Worm (Caenorhabditis elegans) whole organism, young adult: ENCODE data around the gene W02D7.6.

ENCODE experiments used
- B0035.1 ChIP-seq: sonication (generic microtip); optimal IDR thresholded peaks from 2 replicates; lab custom pipeline; 2016; ENCODE audit warnings: missing genetic modification characterization, mild to moderate bottlenecking, missing compliant biosample characterization, missing genotype, missing genetic modification reagents
- B0261.1 ChIP-seq: sonication (generic microtip); optimal IDR thresholded peaks from 2 replicates; lab custom pipeline; 2016; ENCODE audit warnings: mild to moderate bottlenecking, missing genetic modification characterization, moderate library complexity, missing compliant biosample characterization
- B0336.3 ChIP-seq: fragments of 200-800 bp; sonication (Bioruptor generic); IDR thresholded peaks from 2 replicates; pipeline ENCODE4 v1.3.6; 2022; ENCODE audit warnings: missing genetic modification characterization, missing compliant biosample characterization
- C17E4.6 ChIP-seq: fragments of 200-800 bp; sonication (Bioruptor generic); IDR thresholded peaks from 2 replicates; pipeline ENCODE4 v1.3.6; 2022; ENCODE audit warnings: missing genetic modification reagents, missing genetic modification characterization, missing compliant biosample characterization
- F33H1.4 ChIP-seq: fragments of 200-800 bp; sonication (Bioruptor generic); IDR thresholded peaks from 2 replicates; pipeline ENCODE4 v1.3.6; 2022; ENCODE audit warnings: missing genetic modification reagents, missing genetic modification characterization, missing compliant biosample characterization
- F52B5.7 ChIP-seq: sonication (generic microtip); optimal IDR thresholded peaks from 2 replicates; lab custom pipeline; 2016; ENCODE audit warnings: mild to moderate bottlenecking, missing genetic modification characterization, missing compliant biosample characterization
- F57C9.4 ChIP-seq: sonication (generic microtip); optimal IDR thresholded peaks from 2 replicates; lab custom pipeline; 2017; ENCODE audit warnings: mild to moderate bottlenecking, missing genetic modification characterization, missing compliant biosample characterization
- Y53G8AR.9 ChIP-seq: fragments of 200-800 bp; sonication (Bioruptor generic); conservative IDR thresholded peaks from 2 replicates; pipeline ENCODE4 v1.3.6; 2022; ENCODE audit warnings: missing genetic modification reagents, missing genetic modification characterization, missing compliant biosample characterization
- Y56A3A.18 ChIP-seq: fragments of 200-800 bp; sonication (Bioruptor generic); IDR thresholded peaks from 2 replicates; pipeline ENCODE4 v1.3.6; 2022; ENCODE audit warnings: missing genetic modification reagents, missing genetic modification characterization, missing compliant biosample characterization
- Y95B8A.8 ChIP-seq: fragments of 200-800 bp; sonication (Bioruptor generic); IDR thresholded peaks from 2 replicates; pipeline ENCODE4 v1.3.6; 2022; ENCODE audit warnings: missing genetic modification reagents, missing genetic modification characterization, missing compliant biosample characterization
- akir-1 ChIP-seq: fragments of 200-800 bp; sonication (Bioruptor generic); optimal IDR thresholded peaks from 2 replicates; lab custom pipeline; 2018; ENCODE audit warnings: mild to moderate bottlenecking, missing genetic modification characterization, moderate library complexity, missing compliant biosample characterization
- attf-5 ChIP-seq: fragments of 200-800 bp; sonication (Bioruptor generic); optimal IDR thresholded peaks from 2 replicates; lab custom pipeline; 2018; ENCODE audit warnings: mild to moderate bottlenecking, missing genetic modification characterization, missing compliant biosample characterization
- attf-6 ChIP-seq: fragments of 200-800 bp; sonication (Bioruptor generic); IDR thresholded peaks from 2 replicates; pipeline ENCODE4 v1.3.6; 2022; ENCODE audit warnings: missing genetic modification reagents, missing genetic modification characterization, missing compliant biosample characterization
- ccch-3 ChIP-seq: fragments of 200-800 bp; sonication (Bioruptor generic); optimal IDR thresholded peaks from 2 replicates; lab custom pipeline; 2018; ENCODE audit warnings: mild to moderate bottlenecking, missing genetic modification characterization, missing compliant biosample characterization
- cebp-1 ChIP-seq, 2 experiments: fragments of 200-800 bp in 1 of 2; sonication (Bioruptor generic) in 1 of 2; sonication (generic microtip) in 1 of 2; IDR thresholded peaks in 1 of 2; optimal IDR thresholded peaks in 1 of 2; 2 replicates each; pipeline versions ENCODE4 v1.3.6 to Lab custom; 2017 to 2022; ENCODE audit warnings: missing compliant biosample characterization in 2 of 2, missing genetic modification characterization in 2 of 2, mild to moderate bottlenecking in 1 of 2, missing genetic modification reagents in 1 of 2, moderate library complexity in 1 of 2
- ceh-100 ChIP-seq: fragments of 200-800 bp; sonication (Bioruptor generic); IDR thresholded peaks from 2 replicates; pipeline ENCODE4 v1.3.6; 2022; ENCODE audit warnings: missing genetic modification reagents, missing genetic modification characterization, missing compliant biosample characterization
- ceh-27 ChIP-seq: fragments of 200-800 bp; sonication (Bioruptor generic); optimal IDR thresholded peaks from 2 replicates; lab custom pipeline; 2018; ENCODE audit warnings: mild to moderate bottlenecking, missing genetic modification characterization, moderate library complexity, missing compliant biosample characterization
- ceh-40 ChIP-seq: fragments of 200-800 bp; sonication (Bioruptor generic); IDR thresholded peaks from 2 replicates; pipeline ENCODE4 v1.3.6; 2022; ENCODE audit warnings: missing genetic modification characterization, missing compliant biosample characterization
- ceh-91 ChIP-seq: fragments of 200-800 bp; sonication (Bioruptor generic); IDR thresholded peaks from 2 replicates; pipeline ENCODE4 v1.3.6; 2022; ENCODE audit warnings: missing genetic modification reagents, missing genetic modification characterization, missing compliant biosample characterization
- egl-44 ChIP-seq: fragments of 200-800 bp; sonication (Bioruptor generic); IDR thresholded peaks from 2 replicates; pipeline ENCODE4 v1.3.6; 2022; ENCODE audit warnings: missing genetic modification reagents, missing genetic modification characterization, missing compliant biosample characterization
- ekl-4 ChIP-seq: fragments of 200-800 bp; sonication (Bioruptor generic); IDR thresholded peaks from 2 replicates; pipeline ENCODE4 v1.3.6; 2022; ENCODE audit warnings: missing genetic modification reagents, missing genetic modification characterization, missing compliant biosample characterization
- fkh-3 ChIP-seq: sonication (generic microtip); optimal IDR thresholded peaks from 2 replicates; lab custom pipeline; 2016; ENCODE audit warnings: mild to moderate bottlenecking, missing genetic modification characterization, missing compliant biosample characterization
- hlh-26 ChIP-seq: fragments of 200-800 bp; sonication (Bioruptor generic); conservative IDR thresholded peaks from 2 replicates; pipeline ENCODE4 v1.3.6; 2022; ENCODE audit warnings: missing genetic modification reagents, missing genetic modification characterization, missing compliant biosample characterization
- hrde-1 ChIP-seq: sonication (generic microtip); optimal IDR thresholded peaks from 2 replicates; lab custom pipeline; 2016; ENCODE audit warnings: missing genetic modification characterization, mild to moderate bottlenecking, missing compliant biosample characterization, moderate library complexity, missing genotype, missing genetic modification reagents, borderline replicate concordance
- hsf-1 ChIP-seq: fragments of 200-800 bp; sonication (Bioruptor generic); IDR thresholded peaks from 2 replicates; pipeline ENCODE4 v1.3.6; 2022; ENCODE audit warnings: missing genetic modification reagents, missing genetic modification characterization, missing compliant biosample characterization
- lin-54 ChIP-seq: fragments of 200-800 bp; sonication (Bioruptor generic); optimal IDR thresholded peaks from 2 replicates; lab custom pipeline; 2018; ENCODE audit warnings: mild to moderate bottlenecking, missing genetic modification characterization, missing compliant biosample characterization
- lsl-1 ChIP-seq: fragments of 200-800 bp; sonication (Bioruptor generic); optimal IDR thresholded peaks from 2 replicates; lab custom pipeline; 2018; ENCODE audit warnings: mild to moderate bottlenecking, missing genetic modification characterization, moderate library complexity, missing compliant biosample characterization
- lsy-27 ChIP-seq: sonication (generic microtip); optimal IDR thresholded peaks from 2 replicates; lab custom pipeline; 2017; ENCODE audit warnings: missing genetic modification characterization, mild to moderate bottlenecking, missing compliant biosample characterization, antibody characterized with exemption, missing genotype, borderline replicate concordance; ENCODE audit not compliant: insufficient read depth
- madf-3 ChIP-seq: fragments of 200-800 bp; sonication (Bioruptor generic); IDR thresholded peaks from 2 replicates; pipeline ENCODE4 v1.3.6; 2022; ENCODE audit warnings: missing genetic modification reagents, missing genetic modification characterization, missing compliant biosample characterization
- madf-6 ChIP-seq: fragments of 200-800 bp; sonication (Bioruptor generic); IDR thresholded peaks from 2 replicates; pipeline ENCODE4 v1.3.6; 2022; ENCODE audit warnings: missing genetic modification reagents, missing genetic modification characterization, missing compliant biosample characterization
- mel-28 ChIP-seq: sonication (generic microtip); optimal IDR thresholded peaks from 2 replicates; lab custom pipeline; 2016; ENCODE audit warnings: borderline replicate concordance, mild to moderate bottlenecking, missing genetic modification characterization, missing compliant biosample characterization
- mxl-1 ChIP-seq: sonication (generic microtip); optimal IDR thresholded peaks from 2 replicates; lab custom pipeline; 2016; ENCODE audit warnings: missing genetic modification characterization, missing compliant biosample characterization
- nfya-1 ChIP-seq: sonication (generic microtip); optimal IDR thresholded peaks from 2 replicates; lab custom pipeline; 2017; ENCODE audit warnings: antibody characterized with exemption, missing compliant biosample characterization, missing genetic modification characterization, borderline replicate concordance; ENCODE audit not compliant: insufficient read depth
- nhr-120 ChIP-seq: fragments of 200-800 bp; sonication (Bioruptor generic); IDR thresholded peaks from 2 replicates; pipeline ENCODE4 v1.3.6; 2022; ENCODE audit warnings: missing genetic modification characterization, missing compliant biosample characterization
- nhr-179 ChIP-seq: sonication (generic microtip); optimal IDR thresholded peaks from 2 replicates; lab custom pipeline; 2016; ENCODE audit warnings: mild to moderate bottlenecking, missing genetic modification characterization, missing compliant biosample characterization
- nhr-27 ChIP-seq: fragments of 200-800 bp; sonication (Bioruptor generic); optimal IDR thresholded peaks from 2 replicates; lab custom pipeline; 2018; ENCODE audit warnings: mild to moderate bottlenecking, missing genetic modification characterization, moderate library complexity, missing compliant biosample characterization
- nhr-80 ChIP-seq: sonication (generic microtip); optimal IDR thresholded peaks from 2 replicates; lab custom pipeline; 2016; ENCODE audit warnings: missing genetic modification characterization, missing compliant biosample characterization
- nhr-90 ChIP-seq: sonication (generic microtip); optimal IDR thresholded peaks from 2 replicates; lab custom pipeline; 2016; ENCODE audit warnings: missing genotype, mild to moderate bottlenecking, missing genetic modification characterization, missing compliant biosample characterization
- pbrm-1 ChIP-seq: fragments of 200-800 bp; sonication (Bioruptor generic); IDR thresholded peaks from 2 replicates; pipeline ENCODE4 v1.3.6; 2022; ENCODE audit warnings: missing genetic modification reagents, missing genetic modification characterization, missing compliant biosample characterization
- repo-1 ChIP-seq: sonication (generic microtip); optimal IDR thresholded peaks from 2 replicates; lab custom pipeline; 2017; ENCODE audit warnings: mild to moderate bottlenecking, missing genetic modification characterization, missing compliant biosample characterization
- rpc-1 ChIP-seq, 2 experiments: fragments of 150-350 bp in 1 of 2; sonication (generic microtip) in 1 of 2; optimal IDR thresholded peaks; 2 replicates each; lab custom pipeline; 2014 to 2018; ENCODE audit warnings: missing biosample characterization in 1 of 2, missing genetic modification characterization in 1 of 2, missing genetic modification reagents in 1 of 2, missing genotype in 1 of 2
- sea-2 ChIP-seq: fragments of 200-800 bp; sonication (Bioruptor generic); IDR thresholded peaks from 2 replicates; pipeline ENCODE4 v1.3.6; 2022; ENCODE audit warnings: missing genetic modification characterization, missing compliant biosample characterization
- snpc-3.4 ChIP-seq: sonication (generic microtip); optimal IDR thresholded peaks from 2 replicates; lab custom pipeline; 2017; ENCODE audit warnings: missing genetic modification characterization, mild to moderate bottlenecking, missing compliant biosample characterization, antibody characterized with exemption, moderate library complexity, missing genotype, missing genetic modification reagents
- sptf-2 ChIP-seq: fragments of 200-800 bp; sonication (Bioruptor generic); optimal IDR thresholded peaks from 2 replicates; lab custom pipeline; 2018; ENCODE audit warnings: mild to moderate bottlenecking, missing genetic modification characterization, missing compliant biosample characterization
- tlf-1 ChIP-seq: fragments of 200-800 bp; sonication (Bioruptor generic); optimal IDR thresholded peaks from 2 replicates; lab custom pipeline; 2018; ENCODE audit warnings: mild to moderate bottlenecking, missing genetic modification characterization, missing compliant biosample characterization
- ztf-26 ChIP-seq: sonication (generic microtip); optimal IDR thresholded peaks from 2 replicates; lab custom pipeline; 2017; ENCODE audit warnings: missing genetic modification characterization, missing compliant biosample characterization

Gene W02D7.6

ce11 chrV:8300935-8301535, at the start of gene W02D7.6 (continued):
- TF ChIP-seq nhr-120 = no peak
- no peak for TF ChIP-seq hrde-1
- no peak for TF ChIP-seq ceh-91 (GFP tag; lab: Robert Waterston, UW)
- TF ChIP-seq B0336.3 (GFP tag; lab: Robert Waterston, UW) = peak; percentile 77
- TF ChIP-seq ekl-4 (GFP tag; lab: Robert Waterston, UW) = 0 out of 2 replicates have a peak, but pooled peaks have one; percentile 19
- 0 out of 2 replicates have a peak, but pooled peaks have one; percentile 12 for TF ChIP-seq Y95B8A.8 (GFP tag; lab: Robert Waterston, UW)
- no peak for TF ChIP-seq sea-2 (GFP tag; lab: Robert Waterston, UW)
- TF ChIP-seq lsl-1 = peak; percentile 27
- TF ChIP-seq nhr-80 (tag; lab: Kevin White, UChicago) = peak; percentile 8
- peak; percentile 57; the same call in 1 of the 2 replicates for TF ChIP-seq hsf-1 (GFP tag; lab: Robert Waterston, UW)
- no peak for TF ChIP-seq F33H1.4 (GFP tag; lab: Robert Waterston, UW)
- no peak for TF ChIP-seq cebp-1 (GFP tag; IDR thresholded peaks at IDR 0.05; lab: Robert Waterston, UW)
- TF ChIP-seq cebp-1 (tag; optimal IDR thresholded peaks at IDR 0.05; lab: Kevin White, UChicago) = no peak
- TF ChIP-seq ztf-26 (tag; lab: Kevin White, UChicago) = no peak
- no peak for TF ChIP-seq ceh-27
- TF ChIP-seq rpc-1 (optimal IDR thresholded peaks at IDR 0.05; lab: Kevin White, UChicago) = no peak
- TF ChIP-seq rpc-1 (tag; optimal IDR thresholded peaks at IDR 0.05; lab: Kevin White, UChicago) = no peak
- TF ChIP-seq hlh-26 (GFP tag; lab: Robert Waterston, UW) = no peak
- no peak for TF ChIP-seq ccch-3 (GFP tag; lab: Kevin White, UChicago)
- peak; percentile 24 for TF ChIP-seq mxl-1 (tag; lab: Kevin White, UChicago)
- no peak for TF ChIP-seq repo-1
- no peak for TF ChIP-seq nhr-27
- TF ChIP-seq F57C9.4 = no peak
- peak; percentile 67; the same call in 1 of the 2 replicates for TF ChIP-seq madf-3 (GFP tag; lab: Robert Waterston, UW)
- no peak for TF ChIP-seq nhr-90 (tag; lab: Kevin White, UChicago)
- TF ChIP-seq attf-5 (GFP tag; lab: Kevin White, UChicago) = peak; percentile 7
- TF ChIP-seq lsy-27 (tag; lab: Kevin White, UChicago) = no peak
- no peak for TF ChIP-seq nfya-1 (tag; lab: Kevin White, UChicago)
- TF ChIP-seq egl-44 (GFP tag; lab: Robert Waterston, UW) = no peak
- TF ChIP-seq mel-28 (tag; lab: Kevin White, UChicago) = no peak
- no peak for TF ChIP-seq tlf-1 (GFP tag; lab: Kevin White, UChicago)
- TF ChIP-seq sptf-2 = no peak
- 0 out of 2 replicates have a peak, but pooled peaks have one; percentile 39 for TF ChIP-seq ceh-40 (GFP tag; lab: Robert Waterston, UW)
- no peak for TF ChIP-seq F52B5.7 (tag; lab: Kevin White, UChicago)
- TF ChIP-seq fkh-3 (tag; lab: Kevin White, UChicago) = no peak
- TF ChIP-seq lin-54 (GFP tag; lab: Kevin White, UChicago) = peak; percentile 39
- no peak for TF ChIP-seq Y53G8AR.9
- TF ChIP-seq snpc-3.4 = no peak
- TF ChIP-seq B0261.1 = no peak
- no peak for TF ChIP-seq C17E4.6 (GFP tag; lab: Robert Waterston, UW)
- no peak for TF ChIP-seq B0035.1 (tag; lab: Kevin White, UChicago)
- TF ChIP-seq madf-6 (GFP tag; lab: Robert Waterston, UW) = peak; percentile 51
- TF ChIP-seq ceh-100 = no peak
- no peak for TF ChIP-seq nhr-179
- TF ChIP-seq pbrm-1 (GFP tag; lab: Robert Waterston, UW) = peak; percentile 53; the same call in 1 of the 2 replicates
- TF ChIP-seq attf-6 (GFP tag; lab: Robert Waterston, UW) = no peak
- no peak for TF ChIP-seq Y56A3A.18
- TF ChIP-seq akir-1 (GFP tag; lab: Kevin White, UChicago) = no peak
